Fruit fly (Drosophila melanogaster) S2 (cell line): Measurements from ENCODE around the gene Atg12.

ENCODE experiments used
- CG8478 ChIP-seq: fragments of >200 bp; optimal IDR thresholded peaks from 2 replicates; lab custom pipeline; 2018
- CTCF ChIP-seq, 2 experiments: fragments of >200 bp; optimal IDR thresholded peaks; 2 replicates each; lab custom pipeline; 2018

DNA sequence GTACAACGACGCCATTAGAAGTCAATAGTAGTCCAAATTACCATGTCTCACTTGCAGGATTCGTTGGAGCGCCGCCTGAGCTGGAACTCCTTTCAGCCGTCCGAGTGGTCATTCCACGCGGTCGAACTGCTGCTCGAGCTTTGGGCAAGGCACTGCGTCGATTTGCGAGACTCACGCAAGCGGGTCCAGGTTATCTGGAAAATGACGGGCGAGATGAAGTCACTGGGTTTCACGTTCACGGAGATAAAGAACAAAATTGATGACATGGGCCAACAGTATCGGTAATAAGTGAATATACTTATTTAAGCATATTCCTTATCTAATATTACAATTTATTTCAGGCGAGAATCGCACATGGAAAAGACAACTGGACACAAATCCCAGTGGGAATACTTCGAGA is 18.1 kb upstream of the Atg12 start:
- no peak for TF ChIP-seq CG8478
- no peak for TF ChIP-seq CTCF (optimal IDR thresholded peaks at IDR 0.05; lab: Kevin White, UChicago)
